Worm (Caenorhabditis elegans) whole organism, L1 larva: ENCODE results near the gene rsa-2.

Experiments
- ama-1 ChIP-seq: fragments of 150-350 bp; optimal IDR thresholded peaks from 2 replicates; lab custom pipeline; 2014
- fkh-10 ChIP-seq: sonication (generic microtip); optimal IDR thresholded peaks from 2 replicates; lab custom pipeline; 2017; ENCODE audit warnings: missing biosample characterization, missing genetic modification reagents, missing genetic modification characterization
- fos-1 ChIP-seq: fragments of 150-350 bp; optimal IDR thresholded peaks from 2 replicates; lab custom pipeline; 2014; ENCODE audit warnings: missing biosample characterization, missing genetic modification characterization
- jun-1 ChIP-seq: fragments of 150-350 bp; optimal IDR thresholded peaks from 2 replicates; lab custom pipeline; 2014; ENCODE audit warnings: missing biosample characterization, missing genetic modification reagents, missing genetic modification characterization
- lin-13 ChIP-seq: fragments of 150-350 bp; optimal IDR thresholded peaks from 2 replicates; lab custom pipeline; 2014; ENCODE audit warnings: missing biosample characterization, missing genetic modification reagents, missing genetic modification characterization
- lir-3 ChIP-seq: sonication (generic microtip); optimal IDR thresholded peaks from 2 replicates; lab custom pipeline; 2016; ENCODE audit warnings: mild to moderate bottlenecking, missing genetic modification characterization, moderate library complexity, missing compliant biosample characterization; ENCODE audit not compliant: poor library complexity
- nhr-237 ChIP-seq: fragments of 150-350 bp; optimal IDR thresholded peaks from 2 replicates; lab custom pipeline; 2014; ENCODE audit warnings: missing biosample characterization, missing genetic modification characterization
- snpc-4 ChIP-seq: fragments of 150-350 bp; optimal IDR thresholded peaks from 2 replicates; lab custom pipeline; 2014; ENCODE audit warnings: missing biosample characterization, missing genetic modification characterization
- tlp-1 ChIP-seq: fragments of 150-350 bp; optimal IDR thresholded peaks from 2 replicates; lab custom pipeline; 2014; ENCODE audit warnings: missing biosample characterization, missing genetic modification characterization
- unc-130 ChIP-seq: fragments of 150-350 bp; optimal IDR thresholded peaks from 2 replicates; lab custom pipeline; 2017; ENCODE audit warnings: missing biosample characterization, missing genetic modification characterization, inconsistent platforms
- zag-1 ChIP-seq: fragments of 150-350 bp; optimal IDR thresholded peaks from 2 replicates; lab custom pipeline; 2014; ENCODE audit warnings: missing biosample characterization, missing genetic modification characterization
- ztf-4 ChIP-seq: fragments of 150-350 bp; optimal IDR thresholded peaks from 2 replicates; lab custom pipeline; 2014; ENCODE audit warnings: missing biosample characterization, missing genetic modification characterization

ce11 chrIII:11090112-11090648 lies 26.9 kb downstream of the rsa-2 start:
- TF ChIP-seq fos-1 (peak; percentile 5), unc-130 (no peak), nhr-237 (tag; lab: Kevin White, UChicago) (no peak), snpc-4 (peak; percentile 98), ztf-4 (tag; lab: Kevin White, UChicago) (no peak), lin-13 (GFP tag; lab: Kevin White, UChicago) (peak; percentile 51), zag-1 (tag; lab: Kevin White, UChicago) (no peak), fkh-10 (GFP tag; lab: Kevin White, UChicago) (no peak), jun-1 (no peak), tlp-1 (tag; lab: Kevin White, UChicago) (no peak), lir-3 (tag; lab: Kevin White, UChicago) (no peak), ama-1 (lab: Kevin White, UChicago) (peak; percentile 96)
